Worm (Caenorhabditis elegans) whole organism, young adult: Measurements from ENCODE around the gene droe-4.
A peak's percentile ranks its signal among the peaks of the same experiment; 100 is the strongest.

Experiments
- C06A6.2 ChIP-seq: fragments of 200-800 bp; sonication (Bioruptor generic); conservative IDR thresholded peaks from 2 replicates; pipeline ENCODE4 v1.3.6; 2022; ENCODE audit warnings: missing genetic modification characterization, missing compliant biosample characterization
- D2030.7 ChIP-seq: fragments of 200-800 bp; sonication (Bioruptor generic); IDR thresholded peaks from 2 replicates; pipeline ENCODE4 v1.3.6; 2022; ENCODE audit warnings: missing genetic modification reagents, missing genetic modification characterization, missing compliant biosample characterization
- F33H1.4 ChIP-seq: fragments of 200-800 bp; sonication (Bioruptor generic); IDR thresholded peaks from 2 replicates; pipeline ENCODE4 v1.3.6; 2022; ENCODE audit warnings: missing genetic modification reagents, missing genetic modification characterization, missing compliant biosample characterization
- F49E8.2 ChIP-seq: sonication (generic microtip); optimal IDR thresholded peaks from 3 replicates; lab custom pipeline; 2017; ENCODE audit warnings: missing genetic modification characterization, mild to moderate bottlenecking, missing compliant biosample characterization, antibody characterized with exemption, moderate library complexity; ENCODE audit not compliant: insufficient read depth
- F52B5.7 ChIP-seq: sonication (generic microtip); optimal IDR thresholded peaks from 2 replicates; lab custom pipeline; 2016; ENCODE audit warnings: mild to moderate bottlenecking, missing genetic modification characterization, missing compliant biosample characterization
- F57A8.1 ChIP-seq: fragments of 200-800 bp; sonication (Bioruptor generic); optimal IDR thresholded peaks from 2 replicates; lab custom pipeline; 2018; ENCODE audit warnings: mild to moderate bottlenecking, missing genetic modification characterization, moderate library complexity, missing compliant biosample characterization
- F57C9.4 ChIP-seq: sonication (generic microtip); optimal IDR thresholded peaks from 2 replicates; lab custom pipeline; 2017; ENCODE audit warnings: mild to moderate bottlenecking, missing genetic modification characterization, missing compliant biosample characterization
- Y95B8A.8 ChIP-seq: fragments of 200-800 bp; sonication (Bioruptor generic); IDR thresholded peaks from 2 replicates; pipeline ENCODE4 v1.3.6; 2022; ENCODE audit warnings: missing genetic modification reagents, missing genetic modification characterization, missing compliant biosample characterization
- ZK185.1 ChIP-seq: sonication (generic microtip); optimal IDR thresholded peaks from 2 replicates; lab custom pipeline; 2016; ENCODE audit warnings: mild to moderate bottlenecking, missing genetic modification characterization, missing compliant biosample characterization; ENCODE audit not compliant: poor library complexity, severe bottlenecking
- akir-1 ChIP-seq: fragments of 200-800 bp; sonication (Bioruptor generic); optimal IDR thresholded peaks from 2 replicates; lab custom pipeline; 2018; ENCODE audit warnings: mild to moderate bottlenecking, missing genetic modification characterization, moderate library complexity, missing compliant biosample characterization
- atf-7 ChIP-seq: sonication (generic microtip); optimal IDR thresholded peaks from 2 replicates; lab custom pipeline; 2017; ENCODE audit warnings: mild to moderate bottlenecking, missing genetic modification characterization, missing compliant biosample characterization
- athp-1 ChIP-seq: sonication (generic microtip); optimal IDR thresholded peaks from 2 replicates; lab custom pipeline; 2017; ENCODE audit warnings: mild to moderate bottlenecking, missing genetic modification characterization, missing compliant biosample characterization
- attf-6 ChIP-seq: fragments of 200-800 bp; sonication (Bioruptor generic); IDR thresholded peaks from 2 replicates; pipeline ENCODE4 v1.3.6; 2022; ENCODE audit warnings: missing genetic modification reagents, missing genetic modification characterization, missing compliant biosample characterization
- bed-1 ChIP-seq: fragments of 200-800 bp; sonication (Bioruptor generic); IDR thresholded peaks from 2 replicates; pipeline ENCODE4 v1.3.6; 2022; ENCODE audit warnings: missing genetic modification reagents, missing genetic modification characterization, missing compliant biosample characterization
- bed-2 ChIP-seq: fragments of 200-800 bp; sonication (Bioruptor generic); IDR thresholded peaks from 2 replicates; pipeline ENCODE4 v1.3.6; 2022; ENCODE audit warnings: missing genetic modification reagents, missing genetic modification characterization, missing compliant biosample characterization
- cebp-2 ChIP-seq: fragments of 200-800 bp; sonication (Bioruptor generic); IDR thresholded peaks from 2 replicates; pipeline ENCODE4 v1.3.6; 2022; ENCODE audit warnings: missing genetic modification characterization, missing compliant biosample characterization
- ceh-100 ChIP-seq: fragments of 200-800 bp; sonication (Bioruptor generic); IDR thresholded peaks from 2 replicates; pipeline ENCODE4 v1.3.6; 2022; ENCODE audit warnings: missing genetic modification reagents, missing genetic modification characterization, missing compliant biosample characterization
- ceh-58 ChIP-seq: fragments of 200-800 bp; sonication (Bioruptor generic); IDR thresholded peaks from 2 replicates; pipeline ENCODE4 v1.3.6; 2022; ENCODE audit warnings: missing genetic modification characterization, missing compliant biosample characterization
- ceh-91 ChIP-seq: fragments of 200-800 bp; sonication (Bioruptor generic); IDR thresholded peaks from 2 replicates; pipeline ENCODE4 v1.3.6; 2022; ENCODE audit warnings: missing genetic modification reagents, missing genetic modification characterization, missing compliant biosample characterization
- chd-7 ChIP-seq: sonication (generic microtip); optimal IDR thresholded peaks from 2 replicates; lab custom pipeline; 2016; ENCODE audit warnings: mild to moderate bottlenecking, missing genetic modification characterization, moderate library complexity, missing compliant biosample characterization
- die-1 ChIP-seq: sonication (generic microtip); optimal IDR thresholded peaks from 2 replicates; lab custom pipeline; 2016; ENCODE audit warnings: missing genotype, mild to moderate bottlenecking, missing genetic modification characterization, missing compliant biosample characterization
- dox-1 ChIP-seq: fragments of 200-800 bp; sonication (Bioruptor generic); IDR thresholded peaks from 2 replicates; pipeline ENCODE4 v1.3.6; 2022; ENCODE audit warnings: missing genetic modification reagents, missing genetic modification characterization, missing compliant biosample characterization
- ets-4 ChIP-seq: fragments of 200-800 bp; sonication (Bioruptor generic); optimal IDR thresholded peaks from 2 replicates; lab custom pipeline; 2018; ENCODE audit warnings: mild to moderate bottlenecking, missing genetic modification characterization, missing compliant biosample characterization
- fkh-3 ChIP-seq: sonication (generic microtip); optimal IDR thresholded peaks from 2 replicates; lab custom pipeline; 2016; ENCODE audit warnings: mild to moderate bottlenecking, missing genetic modification characterization, missing compliant biosample characterization
- gei-17 ChIP-seq: fragments of 200-800 bp; sonication (Bioruptor generic); optimal IDR thresholded peaks from 2 replicates; lab custom pipeline; 2018; ENCODE audit warnings: mild to moderate bottlenecking, missing genetic modification characterization, missing compliant biosample characterization
- him-1 ChIP-seq: sonication (generic microtip); optimal IDR thresholded peaks from 2 replicates; lab custom pipeline; 2016; ENCODE audit warnings: missing genotype, missing genetic modification reagents, missing genetic modification characterization, missing compliant biosample characterization
- hlh-12 ChIP-seq: sonication (generic microtip); optimal IDR thresholded peaks from 2 replicates; lab custom pipeline; 2016; ENCODE audit warnings: missing genetic modification characterization, missing compliant biosample characterization
- hmg-1.2 ChIP-seq: fragments of 200-800 bp; sonication (Bioruptor generic); IDR thresholded peaks from 2 replicates; pipeline ENCODE4 v1.3.6; 2022; ENCODE audit warnings: missing genetic modification reagents, missing genetic modification characterization, missing compliant biosample characterization
- hrde-1 ChIP-seq: sonication (generic microtip); optimal IDR thresholded peaks from 2 replicates; lab custom pipeline; 2016; ENCODE audit warnings: missing genetic modification characterization, mild to moderate bottlenecking, missing compliant biosample characterization, moderate library complexity, missing genotype, missing genetic modification reagents, borderline replicate concordance
- hsf-1 ChIP-seq: fragments of 200-800 bp; sonication (Bioruptor generic); IDR thresholded peaks from 2 replicates; pipeline ENCODE4 v1.3.6; 2022; ENCODE audit warnings: missing genetic modification reagents, missing genetic modification characterization, missing compliant biosample characterization
- let-526 ChIP-seq: fragments of 200-800 bp; sonication (Bioruptor generic); IDR thresholded peaks from 2 replicates; pipeline ENCODE4 v1.3.6; 2022; ENCODE audit warnings: missing genetic modification reagents, missing genetic modification characterization, missing compliant biosample characterization
- lin-54 ChIP-seq: fragments of 200-800 bp; sonication (Bioruptor generic); optimal IDR thresholded peaks from 2 replicates; lab custom pipeline; 2018; ENCODE audit warnings: mild to moderate bottlenecking, missing genetic modification characterization, missing compliant biosample characterization
- madf-6 ChIP-seq: fragments of 200-800 bp; sonication (Bioruptor generic); IDR thresholded peaks from 2 replicates; pipeline ENCODE4 v1.3.6; 2022; ENCODE audit warnings: missing genetic modification reagents, missing genetic modification characterization, missing compliant biosample characterization
- madf-8 ChIP-seq: fragments of 200-800 bp; sonication (Bioruptor generic); conservative IDR thresholded peaks from 2 replicates; pipeline ENCODE4 v1.3.6; 2022; ENCODE audit warnings: missing genetic modification reagents, missing genetic modification characterization, missing compliant biosample characterization
- mel-28 ChIP-seq: sonication (generic microtip); optimal IDR thresholded peaks from 2 replicates; lab custom pipeline; 2016; ENCODE audit warnings: borderline replicate concordance, mild to moderate bottlenecking, missing genetic modification characterization, missing compliant biosample characterization
- nhr-27 ChIP-seq: fragments of 200-800 bp; sonication (Bioruptor generic); optimal IDR thresholded peaks from 2 replicates; lab custom pipeline; 2018; ENCODE audit warnings: mild to moderate bottlenecking, missing genetic modification characterization, moderate library complexity, missing compliant biosample characterization
- pha-4 ChIP-seq: fragments of 150-350 bp; sonication (generic microtip); optimal IDR thresholded peaks from 2 replicates; lab custom pipeline; 2014; ENCODE audit warnings: missing biosample characterization, missing genetic modification reagents, missing genetic modification characterization
- rcor-1 ChIP-seq: fragments of 200-800 bp; sonication (Bioruptor generic); IDR thresholded peaks from 2 replicates; pipeline ENCODE4 v1.3.6; 2022; ENCODE audit warnings: missing genetic modification reagents, missing genetic modification characterization, missing compliant biosample characterization
- rec-8 ChIP-seq, 2 experiments: sonication (generic microtip); optimal IDR thresholded peaks; 2 replicates each; lab custom pipeline; 2016; ENCODE audit warnings: mild to moderate bottlenecking in 2 of 2, missing genetic modification characterization in 2 of 2, missing genetic modification reagents in 2 of 2, missing genotype in 2 of 2, missing biosample characterization in 1 of 2, missing compliant biosample characterization in 1 of 2, moderate library complexity in 1 of 2
- repo-1 ChIP-seq: sonication (generic microtip); optimal IDR thresholded peaks from 2 replicates; lab custom pipeline; 2017; ENCODE audit warnings: mild to moderate bottlenecking, missing genetic modification characterization, missing compliant biosample characterization
- somi-1 ChIP-seq: fragments of 200-800 bp; sonication (Bioruptor generic); optimal IDR thresholded peaks from 2 replicates; lab custom pipeline; 2018; ENCODE audit warnings: mild to moderate bottlenecking, missing genetic modification characterization, missing compliant biosample characterization
- tbp1 ChIP-seq: fragments of 200-800 bp; sonication (Bioruptor generic); optimal IDR thresholded peaks from 2 replicates; lab custom pipeline; 2018; ENCODE audit warnings: mild to moderate bottlenecking, missing genetic modification characterization, missing compliant biosample characterization
- tbx-9 ChIP-seq: sonication (generic microtip); optimal IDR thresholded peaks from 2 replicates; lab custom pipeline; 2016; ENCODE audit warnings: borderline replicate concordance, missing genetic modification characterization, inconsistent platforms, missing compliant biosample characterization
- unc-130 ChIP-seq: sonication (generic microtip); optimal IDR thresholded peaks from 2 replicates; lab custom pipeline; 2016; ENCODE audit warnings: missing genetic modification reagents, missing genetic modification characterization, missing compliant biosample characterization
- unc-62 ChIP-seq: fragments of 150-350 bp; optimal IDR thresholded peaks from 2 replicates; lab custom pipeline; 2014; ENCODE audit warnings: missing biosample characterization, missing genetic modification reagents, missing genetic modification characterization
- ztf-18 ChIP-seq: sonication (generic microtip); optimal IDR thresholded peaks from 2 replicates; lab custom pipeline; 2016; ENCODE audit warnings: missing genotype, mild to moderate bottlenecking, missing genetic modification characterization, missing compliant biosample characterization
- ztf-25 ChIP-seq: fragments of 200-800 bp; sonication (Bioruptor generic); IDR thresholded peaks from 2 replicates; pipeline ENCODE4 v1.3.6; 2022; ENCODE audit warnings: missing genetic modification reagents, missing genetic modification characterization, missing compliant biosample characterization
- ztf-26 ChIP-seq: sonication (generic microtip); optimal IDR thresholded peaks from 2 replicates; lab custom pipeline; 2017; ENCODE audit warnings: missing genetic modification characterization, missing compliant biosample characterization
- ztf-28 ChIP-seq: fragments of 200-800 bp; sonication (Bioruptor generic); IDR thresholded peaks from 2 replicates; pipeline ENCODE4 v1.3.6; 2022; ENCODE audit warnings: missing genetic modification reagents, missing genetic modification characterization, missing compliant biosample characterization

Gene droe-4

DNA sequence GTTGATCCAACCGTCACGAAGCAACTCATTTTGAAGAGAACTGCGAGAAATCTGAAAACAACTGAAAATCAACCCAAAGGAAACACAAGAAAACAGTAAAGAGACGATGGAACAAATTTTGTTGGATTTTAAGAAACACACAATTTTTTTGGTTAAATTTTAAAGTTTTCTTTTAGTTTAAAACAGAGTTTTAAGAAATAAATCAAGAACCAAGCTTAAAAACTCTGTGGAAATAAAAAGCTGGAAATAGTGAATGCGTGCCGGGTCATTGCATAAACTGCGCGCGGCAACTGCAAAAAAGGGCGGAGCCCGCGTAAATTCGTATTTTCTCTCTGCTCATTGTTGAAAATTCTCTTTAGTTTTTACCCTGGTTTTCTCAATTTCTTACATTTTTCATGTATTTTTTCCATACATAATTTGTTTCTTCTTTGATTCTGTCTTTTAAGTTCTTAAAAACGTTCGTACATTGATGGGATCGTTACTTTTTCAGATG is 30.5 kb upstream of the droe-4 start, which contains the start of the genes algn-13 and R10D12.13 (continued):
- TF ChIP-seq hlh-12 (no peak), cebp-2 (GFP tag; lab: Robert Waterston, UW) (no peak), repo-1 (tag; lab: Kevin White, UChicago) (no peak), hrde-1 (tag; lab: Kevin White, UChicago) (peak; percentile 9), ceh-58 (GFP tag; lab: Robert Waterston, UW) (no peak), akir-1 (GFP tag; lab: Kevin White, UChicago) (no peak), gei-17 (GFP tag; lab: Kevin White, UChicago) (no peak), rcor-1 (GFP tag; lab: Robert Waterston, UW) (peak; percentile 57; the same call in 1 of the 2 replicates), hmg-1.2 (GFP tag; lab: Robert Waterston, UW) (peak; percentile 52), ztf-25 (GFP tag; lab: Robert Waterston, UW) (no peak), bed-1 (GFP tag; lab: Robert Waterston, UW) (no peak), ets-4 (GFP tag; lab: Kevin White, UChicago) (no peak), let-526 (GFP tag; lab: Robert Waterston, UW) (no peak), chd-7 (tag; lab: Kevin White, UChicago) (no peak), lin-54 (GFP tag; lab: Kevin White, UChicago) (peak; percentile 69), hsf-1 (peak; percentile 49; the same call in 1 of the 2 replicates), ceh-100 (GFP tag; lab: Robert Waterston, UW) (peak; percentile 76), nhr-27 (tag; lab: Kevin White, UChicago) (no peak), ZK185.1 (tag; lab: Kevin White, UChicago) (peak; percentile 79), fkh-3 (tag; lab: Kevin White, UChicago) (no peak), athp-1 (tag; lab: Kevin White, UChicago) (no peak), madf-6 (GFP tag; lab: Robert Waterston, UW) (peak; percentile 93), mel-28 (tag; lab: Kevin White, UChicago) (no peak), F49E8.2 (tag; lab: Kevin White, UChicago) (peak; percentile 57), ceh-91 (GFP tag; lab: Robert Waterston, UW) (peak; percentile 67), C06A6.2 (peak; percentile 49; the same call in 1 of the 2 replicates), atf-7 (tag; lab: Kevin White, UChicago) (no peak), him-1 (no peak), ztf-28 (0 out of 2 replicates have a peak, but pooled peaks have one; percentile 34), F57C9.4 (tag; lab: Kevin White, UChicago) (no peak), F52B5.7 (tag; lab: Kevin White, UChicago) (no peak), pha-4 (tag; lab: Kevin White, UChicago) (no peak), Y95B8A.8 (GFP tag; lab: Robert Waterston, UW) (peak; percentile 26; the same call in 1 of the 2 replicates), attf-6 (GFP tag; lab: Robert Waterston, UW) (no peak), unc-130 (peak; percentile 41), somi-1 (no peak), madf-8 (peak; percentile 76), bed-2 (no peak), unc-62 (no peak), F57A8.1 (GFP tag; lab: Kevin White, UChicago) (no peak), tbp1 (GFP tag; lab: Kevin White, UChicago) (peak; percentile 54), D2030.7 (GFP tag; lab: Robert Waterston, UW) (peak; percentile 71), F33H1.4 (GFP tag; lab: Robert Waterston, UW) (peak; percentile 59), tbx-9 (tag; lab: Kevin White, UChicago) (no peak), ztf-18 (tag; lab: Kevin White, UChicago) (peak; percentile 37), die-1 (tag; lab: Kevin White, UChicago) (no peak), ztf-26 (no peak), dox-1 (GFP tag; lab: Robert Waterston, UW) (peak; percentile 77), rec-8 (tag; optimal IDR thresholded peaks at IDR 0.05; lab: Kevin White, UChicago) (no peak)
